Fruit fly (Drosophila melanogaster): ENCODE data around the gene CG13408.

- TF ChIP-seq CG8478 (optimal IDR thresholded peaks at IDR 0.05) = no peak
- TF ChIP-seq CTCF (optimal IDR thresholded peaks at IDR 0.05) = no peak
These were observed 39.8 kb upstream of the CG13408 start for dm6 chr3R:22040400-22040799.
